Fruit fly (Drosophila melanogaster) whole organism, embryonic: ENCODE results near the gene CG33947.

Experiments
- Atf3 ChIP-seq: fragments of 200-800 bp; sonication (Bioruptor generic); optimal IDR thresholded peaks from 3 replicates; lab custom pipeline; 2016; ENCODE audit warnings: missing biosample characterization, missing genetic modification characterization
- Atf6 ChIP-seq: fragments of 200-800 bp; sonication (Bioruptor generic); IDR thresholded peaks from 2 replicates; pipeline ENCODE4 v1.3.6; 2022; ENCODE audit warnings: missing biosample characterization, missing genetic modification characterization
- CG11456 ChIP-seq: fragments of 200-800 bp; sonication (Bioruptor generic); IDR thresholded peaks from 3 replicates; pipeline ENCODE4 v1.3.6; 2022; ENCODE audit warnings: missing biosample characterization, missing genetic modification characterization
- CG12071 ChIP-seq: fragments of 200-800 bp; sonication (Bioruptor generic); optimal IDR thresholded peaks from 3 replicates; lab custom pipeline; 2018; ENCODE audit warnings: missing biosample characterization, mild to moderate bottlenecking, missing genetic modification characterization
- CG12659 ChIP-seq: fragments of 200-800 bp; sonication (Bioruptor generic); optimal IDR thresholded peaks from 3 replicates; lab custom pipeline; 2017; ENCODE audit warnings: mild to moderate bottlenecking, missing biosample characterization, missing genetic modification reagents, missing genetic modification characterization
- CG12769 ChIP-seq: fragments of 200-800 bp; sonication (Bioruptor generic); optimal IDR thresholded peaks from 2 replicates; lab custom pipeline; 2019; ENCODE audit warnings: missing biosample characterization, mild to moderate bottlenecking, missing genetic modification characterization, moderate library complexity
- CG13894 ChIP-seq: fragments of 200-800 bp; sonication (Bioruptor generic); optimal IDR thresholded peaks from 3 replicates; lab custom pipeline; 2018; ENCODE audit warnings: missing biosample characterization, mild to moderate bottlenecking, missing genetic modification characterization, moderate library complexity
- CG15269 ChIP-seq: fragments of 200-800 bp; sonication (Bioruptor generic); optimal IDR thresholded peaks from 2 replicates; lab custom pipeline; 2018; ENCODE audit warnings: missing biosample characterization, mild to moderate bottlenecking, missing genetic modification characterization, moderate library complexity
- CG15479 ChIP-seq: fragments of 200-800 bp; sonication (Bioruptor generic); optimal IDR thresholded peaks from 3 replicates; lab custom pipeline; 2019; ENCODE audit warnings: missing biosample characterization, mild to moderate bottlenecking, missing genetic modification characterization, moderate library complexity
- CG15514 ChIP-seq: fragments of 200-800 bp; sonication (Bioruptor generic); optimal IDR thresholded peaks from 3 replicates; lab custom pipeline; 2017; ENCODE audit warnings: missing biosample characterization, missing genetic modification characterization, mild to moderate bottlenecking, moderate library complexity, missing genetic modification reagents
- CG15696 ChIP-seq: fragments of 200-800 bp; sonication (Bioruptor generic); optimal IDR thresholded peaks from 2 replicates; lab custom pipeline; 2019; ENCODE audit warnings: missing biosample characterization, mild to moderate bottlenecking, missing genetic modification characterization, moderate library complexity
- CG18764 ChIP-seq: fragments of 200-800 bp; sonication (Bioruptor generic); optimal IDR thresholded peaks from 3 replicates; lab custom pipeline; 2016; ENCODE audit warnings: missing biosample characterization, missing genetic modification characterization
- CG2116 ChIP-seq: fragments of 200-800 bp; sonication (Bioruptor generic); optimal IDR thresholded peaks from 3 replicates; lab custom pipeline; 2018; ENCODE audit warnings: missing biosample characterization, mild to moderate bottlenecking, missing genetic modification characterization
- CG2199 ChIP-seq: fragments of 200-800 bp; sonication (Bioruptor generic); IDR thresholded peaks from 3 replicates; pipeline ENCODE4 v1.3.6; 2022; ENCODE audit warnings: missing biosample characterization, missing genetic modification characterization
- CG31224 ChIP-seq: fragments of 200-800 bp; sonication (Bioruptor generic); IDR thresholded peaks from 2 replicates; pipeline ENCODE4 v1.3.6; 2022; ENCODE audit warnings: missing biosample characterization, missing genetic modification characterization
- CG3163 ChIP-seq: fragments of 200-800 bp; sonication (Bioruptor generic); optimal IDR thresholded peaks from 3 replicates; lab custom pipeline; 2016; ENCODE audit warnings: missing biosample characterization, missing genetic modification characterization
- CG3726 ChIP-seq: fragments of 200-800 bp; sonication (Bioruptor generic); IDR thresholded peaks from 3 replicates; pipeline ENCODE4, ENCODE4 v1.3.6; 2022; ENCODE audit warnings: missing biosample characterization, missing genetic modification characterization
- CG3995 ChIP-seq: fragments of 200-800 bp; sonication (Bioruptor generic); optimal IDR thresholded peaks from 3 replicates; lab custom pipeline; 2016; ENCODE audit warnings: missing biosample characterization, missing genetic modification characterization
- CG4282 ChIP-seq: fragments of 200-800 bp; sonication (Bioruptor generic); optimal IDR thresholded peaks from 2 replicates; lab custom pipeline; 2016; ENCODE audit warnings: missing biosample characterization, missing genetic modification characterization
- CG6175 ChIP-seq: fragments of 200-800 bp; sonication (Bioruptor generic); IDR thresholded peaks from 3 replicates; pipeline ENCODE4 v1.3.6; 2022; ENCODE audit warnings: missing biosample characterization, missing genetic modification characterization
- CG8089 ChIP-seq: fragments of 200-800 bp; sonication (Bioruptor generic); optimal IDR thresholded peaks from 3 replicates; lab custom pipeline; 2016; ENCODE audit warnings: missing biosample characterization, missing genetic modification characterization
- CG8290 ChIP-seq, 3 experiments: fragments of 200-800 bp; sonication (Bioruptor generic); optimal IDR thresholded peaks; 2 replicates each; lab custom pipeline; 2016 to 2019; ENCODE audit warnings: missing biosample characterization in 3 of 3, missing genetic modification characterization in 3 of 3, mild to moderate bottlenecking in 2 of 3, moderate library complexity in 1 of 3
- CHES-1-like ChIP-seq: fragments of 200-800 bp; sonication (Bioruptor generic); optimal IDR thresholded peaks from 2 replicates; lab custom pipeline; 2016; ENCODE audit warnings: missing biosample characterization, missing genetic modification characterization
- D19A ChIP-seq: fragments of 200-800 bp; optimal IDR thresholded peaks from 3 replicates; lab custom pipeline; 2019; ENCODE audit warnings: missing biosample characterization, mild to moderate bottlenecking, missing genetic modification characterization, moderate library complexity
- Deaf1 ChIP-seq: fragments of 200-800 bp; optimal IDR thresholded peaks from 3 replicates; lab custom pipeline; 2019; ENCODE audit warnings: missing biosample characterization, mild to moderate bottlenecking, missing genetic modification characterization, moderate library complexity
- Drgx ChIP-seq: fragments of 200-800 bp; sonication (Bioruptor generic); IDR thresholded peaks from 2 replicates; pipeline ENCODE4 v1.3.6; 2022; ENCODE audit warnings: missing biosample characterization, missing genetic modification characterization
- Ets65A ChIP-seq: fragments of 200-800 bp; sonication (Bioruptor generic); peaks from one replicate; lab custom pipeline; 2016; ENCODE audit warnings: missing biosample characterization, missing genetic modification characterization
- Lhr ChIP-seq: fragments of 200-800 bp; sonication (Bioruptor generic); optimal IDR thresholded peaks from 3 replicates; lab custom pipeline; 2017; ENCODE audit warnings: mild to moderate bottlenecking, missing biosample characterization, missing genetic modification reagents, missing genetic modification characterization
- Med ChIP-seq: fragments of 200-800 bp; sonication (Bioruptor generic); peaks from one replicate; lab custom pipeline; 2016; ENCODE audit warnings: missing biosample characterization, missing genetic modification characterization, mild to moderate bottlenecking, inconsistent platforms, moderate library complexity
- Rfx ChIP-seq: fragments of 200-800 bp; sonication (Bioruptor generic); IDR thresholded peaks from 2 replicates; pipeline ENCODE4 v1.3.6; 2022; ENCODE audit warnings: missing biosample characterization, missing genetic modification characterization
- bab2 ChIP-seq: fragments of 200-800 bp; sonication (Bioruptor generic); optimal IDR thresholded peaks from 2 replicates; lab custom pipeline; 2016; ENCODE audit warnings: missing biosample characterization, missing genetic modification characterization
- caup ChIP-seq: fragments of 200-800 bp; sonication (Bioruptor generic); optimal IDR thresholded peaks from 3 replicates; lab custom pipeline; 2017; ENCODE audit warnings: missing biosample characterization, mild to moderate bottlenecking, missing genetic modification characterization, moderate library complexity; ENCODE audit not compliant: severe bottlenecking
- chinmo ChIP-seq: fragments of 200-800 bp; sonication (Bioruptor generic); IDR thresholded peaks from 4 replicates; pipeline ENCODE4 v1.3.6; 2022; ENCODE audit warnings: missing biosample characterization, missing genetic modification characterization; ENCODE audit not compliant: partially characterized antibody
- crol ChIP-seq: fragments of 200-800 bp; sonication (Bioruptor generic); IDR thresholded peaks from 2 replicates; pipeline ENCODE4 v1.3.6; 2022; ENCODE audit warnings: missing biosample characterization, missing genetic modification characterization
- hb ChIP-seq: fragments of 200-800 bp; sonication (Bioruptor generic); IDR thresholded peaks from 3 replicates; pipeline ENCODE4 v1.3.6; 2022; ENCODE audit warnings: missing biosample characterization, missing genetic modification characterization; ENCODE audit not compliant: partially characterized antibody
- lilli ChIP-seq: fragments of 200-800 bp; sonication (Bioruptor generic); optimal IDR thresholded peaks from 3 replicates; lab custom pipeline; 2016; ENCODE audit warnings: missing biosample characterization, missing genetic modification characterization
- mld ChIP-seq: fragments of 200-800 bp; sonication (Bioruptor generic); IDR thresholded peaks from 3 replicates; pipeline ENCODE4 v1.3.6; 2022; ENCODE audit warnings: missing biosample characterization, missing genetic modification characterization; ENCODE audit not compliant: partially characterized antibody
- oc ChIP-seq: fragments of 200-800 bp; sonication (Bioruptor generic); optimal IDR thresholded peaks from 2 replicates; lab custom pipeline; 2018; ENCODE audit warnings: missing biosample characterization, mild to moderate bottlenecking, missing genetic modification characterization, moderate library complexity
- otp ChIP-seq: fragments of 200-800 bp; sonication (Bioruptor generic); IDR thresholded peaks from 3 replicates; pipeline ENCODE4, ENCODE4 v1.3.6; 2022; ENCODE audit warnings: missing biosample characterization, missing genetic modification characterization
- pita ChIP-seq: fragments of 200-800 bp; sonication (Bioruptor generic); optimal IDR thresholded peaks from 2 replicates; lab custom pipeline; 2017; ENCODE audit warnings: missing biosample characterization, mild to moderate bottlenecking, missing genetic modification characterization
- pzg ChIP-seq: fragments of 200-800 bp; sonication (Bioruptor generic); optimal IDR thresholded peaks from 3 replicates; lab custom pipeline; 2018; ENCODE audit warnings: missing biosample characterization, mild to moderate bottlenecking, missing genetic modification characterization, moderate library complexity
- ranshi ChIP-seq: fragments of 200-800 bp; sonication (Bioruptor generic); IDR thresholded peaks from 2 replicates; pipeline ENCODE4 v1.3.6; 2022; ENCODE audit warnings: missing biosample characterization, missing genetic modification characterization
- row ChIP-seq: fragments of 200-800 bp; sonication (Bioruptor generic); IDR thresholded peaks from 3 replicates; pipeline ENCODE4 v1.3.6; 2022; ENCODE audit warnings: missing biosample characterization, missing genetic modification characterization
- trem ChIP-seq: fragments of 200-800 bp; optimal IDR thresholded peaks from 3 replicates; lab custom pipeline; 2019; ENCODE audit warnings: missing biosample characterization, mild to moderate bottlenecking, missing genetic modification characterization, moderate library complexity
- usp ChIP-seq: fragments of >200 bp; optimal IDR thresholded peaks from 2 replicates; lab custom pipeline; 2017; ENCODE audit warnings: missing biosample characterization, missing genetic modification characterization
- zfh2 ChIP-seq: fragments of 200-800 bp; sonication (Bioruptor generic); optimal IDR thresholded peaks from 2 replicates; lab custom pipeline; 2016; ENCODE audit warnings: missing biosample characterization, missing genetic modification characterization

The CG33947 gene

DNA sequence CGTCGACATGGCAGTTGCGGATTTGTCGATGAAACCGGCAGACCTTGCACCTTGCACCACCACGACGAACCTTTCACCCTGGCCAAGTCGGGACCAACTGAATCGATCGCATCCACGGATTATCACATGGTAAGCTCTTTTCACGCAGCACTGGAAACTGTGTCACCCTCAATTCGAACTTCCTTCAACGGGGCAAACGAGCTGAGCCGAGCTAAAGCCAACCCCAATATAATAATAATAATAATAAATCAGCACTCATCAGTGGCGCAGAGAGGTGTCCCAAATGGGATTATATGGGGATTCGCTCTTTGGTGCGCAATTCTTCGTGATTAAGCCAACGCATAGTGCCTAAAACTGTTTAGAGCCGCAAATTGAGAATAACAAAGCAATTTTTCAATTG, 45.0 kb upstream of the CG33947 start, which contains the start of gene CG43693:
Gene CG43693, minus strand, starts transcription at position 101 of the 400 bp plus-strand sequence.
- TF ChIP-seq CG18764 (no peak), hb (GFP tag; lab: Robert Waterston, UW) (0 out of 3 replicates have a peak, but pooled peaks have one; percentile 41), CHES-1-like (GFP tag; lab: Kevin White, UChicago) (no peak), pita (GFP tag; lab: Kevin White, UChicago) (no peak), otp (GFP tag; lab: Robert Waterston, UW) (no peak)

DNA sequence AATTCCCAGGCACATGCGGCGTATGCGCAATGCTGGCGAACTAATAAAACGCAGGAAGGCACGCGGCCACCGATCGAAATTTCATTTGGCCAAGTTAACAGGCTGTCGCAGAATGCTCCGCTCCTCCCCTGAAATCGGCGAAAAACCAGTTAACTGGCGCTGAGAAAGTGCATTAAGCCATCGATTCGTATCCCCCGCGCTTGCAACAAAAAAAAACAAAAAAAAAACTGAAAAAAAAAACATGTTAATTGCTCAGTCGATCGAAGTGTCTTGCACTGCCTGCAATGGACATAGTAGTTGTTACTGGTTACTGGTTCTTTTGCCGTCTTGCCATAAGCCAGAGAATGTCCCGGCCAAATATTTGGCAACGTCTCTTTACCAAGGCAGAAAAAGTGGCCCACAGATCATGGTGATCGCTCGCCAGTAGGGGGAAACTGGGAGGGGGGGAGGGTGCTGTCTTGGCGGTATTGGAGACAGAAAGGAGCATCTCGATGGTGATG, 43.5 kb upstream of the CG33947 start:
- peak; percentile 57; the same call in 1 of the 2 replicates for TF ChIP-seq Drgx (GFP tag; lab: Robert Waterston, UW)
- no peak for TF ChIP-seq Lhr (GFP tag; lab: Kevin White, UChicago)
- TF ChIP-seq Ets65A (GFP tag; lab: Kevin White, UChicago), result peak; percentile 91
- TF ChIP-seq bab2 (GFP tag; lab: Kevin White, UChicago), result no peak
- no peak for TF ChIP-seq zfh2 (GFP tag; lab: Kevin White, UChicago)
- no peak for TF ChIP-seq Atf6 (GFP tag; lab: Robert Waterston, UW)

DNA sequence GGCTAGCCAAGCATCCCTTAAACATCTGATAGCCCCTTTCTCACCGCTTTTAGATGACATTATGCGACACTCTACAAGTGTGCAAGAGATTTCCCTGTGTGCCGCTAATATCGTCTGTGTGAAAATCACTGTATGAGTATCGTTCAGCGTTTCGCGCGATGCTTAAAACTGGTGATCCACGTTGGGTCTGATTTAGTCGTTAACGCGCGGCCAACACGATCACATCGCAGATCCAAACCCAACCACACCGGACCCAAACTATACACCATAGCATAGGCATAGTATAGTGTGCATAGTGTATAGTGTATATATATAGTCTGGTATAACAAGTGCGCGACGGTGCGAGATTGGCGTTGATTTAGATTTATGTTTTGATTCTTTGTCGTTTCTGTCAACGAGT, 42.5 kb upstream of the CG33947 start, which contains the start of gene CG7888:
Gene CG7888, plus strand, starts transcription at position 193 of the 400 bp plus-strand sequence.
- TF ChIP-seq Atf3 (GFP tag; lab: Kevin White, UChicago), result no peak
- peak; percentile 14 for TF ChIP-seq D19A (tag; lab: Kevin White, UChicago)
- peak; percentile 18 for TF ChIP-seq CG15514 (GFP tag; lab: Kevin White, UChicago)
- no peak for TF ChIP-seq oc
- peak; percentile 63 for TF ChIP-seq CG13894 (tag; lab: Kevin White, UChicago)
- TF ChIP-seq CG11456, result 0 out of 3 replicates have a peak, but pooled peaks have one; percentile 31
- no peak for TF ChIP-seq CG2116
- TF ChIP-seq ranshi (GFP tag; lab: Robert Waterston, UW), result no peak
- TF ChIP-seq CG2199, result 0 out of 3 replicates have a peak, but pooled peaks have one; percentile 57
- peak; percentile 13 for TF ChIP-seq CG15269 (tag; lab: Kevin White, UChicago)
- no peak for TF ChIP-seq usp (GFP tag; lab: Kevin White, UChicago)
- peak; percentile 15 for TF ChIP-seq CG3995 (GFP tag; lab: Kevin White, UChicago)
- TF ChIP-seq CG8290 (GFP tag; optimal IDR thresholded peaks at IDR 0.05; lab: Kevin White, UChicago), result no peak
- TF ChIP-seq CG8290 (tag; optimal IDR thresholded peaks at IDR 0.05; lab: Kevin White, UChicago), result peak in 1 of 2 experiments; percentile 46
- no peak for TF ChIP-seq mld
- peak; percentile 3 for TF ChIP-seq CG12769 (tag; lab: Kevin White, UChicago)
- TF ChIP-seq CG8089, result no peak
- no peak for TF ChIP-seq CG4282 (GFP tag; lab: Kevin White, UChicago)
- TF ChIP-seq chinmo (GFP tag; lab: Robert Waterston, UW), result 0 out of 4 replicates have a peak, but pooled peaks have one; percentile 23
- TF ChIP-seq row, result 0 out of 3 replicates have a peak, but pooled peaks have one; percentile 11
- TF ChIP-seq CG6175, result no peak
- peak; percentile 26 for TF ChIP-seq Med
- TF ChIP-seq CG3163 (GFP tag; lab: Kevin White, UChicago), result no peak

DNA sequence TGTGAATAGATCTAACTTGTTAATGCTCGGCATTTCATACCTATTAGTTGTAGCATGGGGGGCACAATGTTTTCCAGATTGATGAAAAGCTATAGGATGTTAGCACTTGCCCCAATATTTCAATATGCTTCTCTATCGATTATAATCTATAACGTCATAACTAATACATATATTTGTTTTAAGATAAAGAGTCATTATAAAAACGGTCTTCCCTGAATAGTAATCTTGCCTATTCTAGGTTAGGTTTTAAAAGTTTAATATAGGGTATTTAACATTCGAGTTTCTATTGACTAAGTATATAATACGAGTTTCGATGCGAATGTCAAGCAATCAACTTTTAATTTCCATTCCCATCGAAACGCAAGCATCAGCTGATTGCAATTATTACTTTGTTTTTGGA, 35.1 kb upstream of the CG33947 start, which contains the start of the genes CG6321 and Blos2:
Gene CG6321, minus strand, starts transcription at position 25 of the 400 bp plus-strand sequence.
Gene Blos2, plus strand, starts transcription at position 372 of the 400 bp plus-strand sequence.
- TF ChIP-seq CG3726, result no peak
- TF ChIP-seq lilli (GFP tag; lab: Kevin White, UChicago), result peak; percentile 73
- TF ChIP-seq CG31224, result 0 out of 2 replicates have a peak, but pooled peaks have one; percentile 45
- peak; percentile 72 for TF ChIP-seq caup
- peak; percentile 79 for TF ChIP-seq Rfx (GFP tag; lab: Robert Waterston, UW)
- TF ChIP-seq pzg (GFP tag; lab: Kevin White, UChicago), result peak; percentile 39
- TF ChIP-seq crol (GFP tag; lab: Robert Waterston, UW), result no peak
- peak; percentile 68 for TF ChIP-seq CG12659 (GFP tag; lab: Kevin White, UChicago)
- TF ChIP-seq CG12071 (GFP tag; lab: Kevin White, UChicago), result peak; percentile 57
- TF ChIP-seq trem (tag; lab: Kevin White, UChicago), result peak; percentile 68
- TF ChIP-seq CG11456, result peak; percentile 57; the same call in 1 of the 3 replicates
- TF ChIP-seq CG15479, result no peak
- peak; percentile 76 for TF ChIP-seq CG15696
- peak; percentile 43 for TF ChIP-seq oc
- no peak for TF ChIP-seq CG13894 (tag; lab: Kevin White, UChicago)
- TF ChIP-seq Deaf1 (tag; lab: Kevin White, UChicago), result peak; percentile 66
